Fruit fly (Drosophila melanogaster): ENCODE data around the gene PpD3.

DNA sequence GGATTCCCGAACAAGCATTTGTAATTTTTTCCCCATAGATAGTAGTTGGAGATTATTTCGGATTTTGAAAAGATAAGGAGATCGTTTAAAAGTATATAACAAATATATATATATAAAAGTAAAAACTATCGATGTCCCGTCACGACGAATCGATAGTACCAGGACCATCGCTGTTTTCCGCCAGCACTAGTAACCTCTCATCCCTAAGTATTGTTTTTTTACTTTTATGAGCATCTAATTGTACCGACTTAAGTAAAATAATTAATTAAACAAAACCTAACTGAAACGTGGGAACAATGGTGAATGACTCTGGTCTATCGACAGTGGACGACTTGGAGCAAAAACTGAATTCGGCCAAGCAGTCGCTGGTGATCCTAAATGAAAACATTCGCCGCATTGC is 7.0 kb upstream of the PpD3 start, which contains the start of gene Pnn:
- TF ChIP-seq usp (GFP tag; optimal IDR thresholded peaks at IDR 0.05), result no peak
- no peak for TF ChIP-seq pan (optimal IDR thresholded peaks at IDR 0.05)
- no peak for TF ChIP-seq EcR (GFP tag; optimal IDR thresholded peaks at IDR 0.05)
- TF ChIP-seq Dll (optimal IDR thresholded peaks at IDR 0.05), result no peak
- no peak for TF ChIP-seq psq (optimal IDR thresholded peaks at IDR 0.05)
- no peak for TF ChIP-seq CG8478 (optimal IDR thresholded peaks at IDR 0.05)
